Fruit fly (Drosophila melanogaster): ENCODE data around the gene tow.

Gene tow

DNA sequence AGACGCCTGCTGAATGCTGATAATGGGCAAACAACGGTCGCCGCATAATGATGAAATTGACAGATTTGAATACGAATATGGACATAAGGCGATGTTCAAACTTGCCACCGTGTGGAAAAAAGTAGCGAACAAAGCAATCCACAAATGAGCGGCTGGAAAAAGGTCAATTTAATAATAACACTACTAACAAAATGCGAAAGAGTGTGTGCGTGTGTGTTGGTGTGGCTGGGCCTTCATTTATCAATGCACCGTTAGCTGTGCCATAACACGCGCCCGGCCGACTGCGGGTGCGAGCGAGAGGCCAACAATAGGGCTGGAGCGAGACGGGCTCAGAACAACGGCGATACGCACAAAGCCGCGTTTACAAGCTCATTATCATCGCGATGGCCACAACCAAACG is 33.2 kb downstream of the tow start (continued):
- TF ChIP-seq repo (GFP tag; optimal IDR thresholded peaks at IDR 0.05) (no peak), CG1647 (GFP tag; optimal IDR thresholded peaks at IDR 0.05) (no peak), Mrtf (GFP tag; IDR thresholded peaks at IDR 0.05) (0 out of 3 replicates have a peak, but pooled peaks have one; percentile 28), CG1024 (GFP tag; IDR thresholded peaks at IDR 0.05) (no peak), CG10321 (GFP tag; IDR thresholded peaks at IDR 0.05) (peak; percentile 50; the same call in 1 of the 2 replicates), CG7357 (GFP tag; IDR thresholded peaks at IDR 0.05) (no peak), Dfd (GFP tag; optimal IDR thresholded peaks at IDR 0.05) (no peak), pan (optimal IDR thresholded peaks at IDR 0.05) (no peak), pan (GFP tag; optimal IDR thresholded peaks at IDR 0.05 in 1 of 2, IDR thresholded peaks at IDR 0.05 in 1 of 2) (peak in 1 of 2 experiments; percentile 31), chif (GFP tag; optimal IDR thresholded peaks at IDR 0.05) (no peak), aop (GFP tag; IDR thresholded peaks at IDR 0.05) (no peak), cg (GFP tag; optimal IDR thresholded peaks at IDR 0.05) (peak; percentile 49), CG8281 (tag; optimal IDR thresholded peaks at IDR 0.05) (no peak), Neu2 (GFP tag; optimal IDR thresholded peaks at IDR 0.05; ENCODE audit: borderline replicate concordance) (no peak)

DNA sequence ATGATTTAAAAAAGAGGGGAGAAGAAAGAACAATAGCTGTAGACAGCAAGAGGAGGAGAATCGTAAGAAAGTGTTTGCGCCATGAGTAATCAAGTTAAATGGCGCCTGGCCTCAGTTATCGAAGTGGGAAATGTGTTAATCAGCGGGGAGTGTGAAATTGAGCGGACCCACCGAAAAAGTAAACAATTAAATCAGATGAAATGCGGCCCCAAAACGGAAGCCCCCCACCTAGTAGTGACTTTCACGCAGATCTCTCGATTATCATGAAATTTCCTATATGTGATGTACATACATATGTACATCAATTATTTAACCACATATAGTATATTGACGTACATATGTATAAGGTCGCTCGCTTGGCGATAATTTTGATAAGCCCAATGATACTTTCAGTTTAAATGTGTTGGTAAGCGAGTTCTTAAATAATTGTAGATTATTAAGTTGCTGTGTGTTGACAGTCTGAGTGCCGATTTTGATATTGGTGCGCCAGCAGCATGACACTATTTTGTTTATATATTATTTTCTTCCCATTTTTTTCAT is 34.0 kb downstream of the tow start:
- TF ChIP-seq crol (GFP tag; IDR thresholded peaks at IDR 0.05) (peak; percentile 40; the same call in 1 of the 2 replicates), GATAe (GFP tag; conservative IDR thresholded peaks at IDR 0.05) (0 out of 2 replicates have a peak, but pooled peaks have one; percentile 26), ATbp (GFP tag; optimal IDR thresholded peaks at IDR 0.05) (no peak), Doc3 (GFP tag; IDR thresholded peaks at IDR 0.05; ENCODE audit: partially characterized antibody) (no peak), sug (tag; optimal IDR thresholded peaks at IDR 0.05) (peak; percentile 73), CG34376 (GFP tag; optimal IDR thresholded peaks at IDR 0.05) (peak; percentile 45), CG9215 (GFP tag; IDR thresholded peaks at IDR 0.05) (no peak), Med (GFP tag) (peak; percentile 55), mirr (GFP tag; optimal IDR thresholded peaks at IDR 0.05) (peak; percentile 7), Pdp1 (GFP tag; optimal IDR thresholded peaks at IDR 0.05) (peak in 1 of 2 experiments; percentile 2), exex (tag; optimal IDR thresholded peaks at IDR 0.05) (peak; percentile 47), otp (GFP tag; IDR thresholded peaks at IDR 0.05) (peak; percentile 61; the same call in 1 of the 3 replicates), sens (GFP tag) (peak; percentile 71)

DNA sequence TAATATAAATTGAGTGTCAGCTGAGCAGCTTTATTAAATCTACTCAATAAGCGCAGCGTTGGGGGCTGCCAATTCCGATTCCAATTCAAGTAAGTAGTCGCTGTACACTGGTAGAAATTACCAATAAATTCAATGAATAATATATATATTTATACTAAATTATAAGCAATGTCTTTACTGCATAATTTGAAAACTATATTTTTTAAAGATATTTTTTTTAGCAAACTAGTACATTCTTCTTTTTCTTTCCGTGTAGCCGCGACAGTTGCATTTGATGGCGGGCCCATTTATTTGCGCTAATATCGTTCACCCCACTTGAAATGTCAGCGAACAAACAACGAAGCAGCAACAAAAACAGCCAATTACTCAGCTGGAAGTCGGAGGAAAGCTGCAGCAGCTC is 34.7 kb downstream of the tow start:
- TF ChIP-seq CG3847 (GFP tag; IDR thresholded peaks at IDR 0.05) = peak; percentile 19; the same call in 1 of the 2 replicates
- peak; percentile 52 for TF ChIP-seq CG14667 (GFP tag; IDR thresholded peaks at IDR 0.05)
- TF ChIP-seq CG6254 (GFP tag; optimal IDR thresholded peaks at IDR 0.05) = peak; percentile 67
- TF ChIP-seq CG43689 (GFP tag; IDR thresholded peaks at IDR 0.05) = peak; percentile 47; the same call in 1 of the 2 replicates
- TF ChIP-seq CG11723 (GFP tag; optimal IDR thresholded peaks at IDR 0.05) = no peak
- peak; percentile 26 for TF ChIP-seq tap (tag; optimal IDR thresholded peaks at IDR 0.05)
- peak; percentile 74 for TF ChIP-seq dmrt99B (tag; optimal IDR thresholded peaks at IDR 0.05)
- 0 out of 2 replicates have a peak, but pooled peaks have one; percentile 6 for TF ChIP-seq Poxn (GFP tag; IDR thresholded peaks at IDR 0.05)
- TF ChIP-seq gsb-n (tag; optimal IDR thresholded peaks at IDR 0.05) = peak; percentile 53
- TF ChIP-seq CG5180 (GFP tag; optimal IDR thresholded peaks at IDR 0.05) = peak; percentile 36
- TF ChIP-seq Lhr (GFP tag; optimal IDR thresholded peaks at IDR 0.05) = peak; percentile 3
- no peak for TF ChIP-seq crc (GFP tag; optimal IDR thresholded peaks at IDR 0.05)
- peak; percentile 40; the same call in 1 of the 3 replicates for TF ChIP-seq CG14050 (GFP tag; IDR thresholded peaks at IDR 0.05)
- TF ChIP-seq Spps (tag; optimal IDR thresholded peaks at IDR 0.05) = peak; percentile 33
- 0 out of 3 replicates have a peak, but pooled peaks have one; percentile 31 for TF ChIP-seq otp (GFP tag; IDR thresholded peaks at IDR 0.05)
- peak; percentile 51 for TF ChIP-seq CG2875 (GFP tag; optimal IDR thresholded peaks at IDR 0.05)
- peak; percentile 50 for TF ChIP-seq CG18599 (GFP tag; optimal IDR thresholded peaks at IDR 0.05)
- peak; percentile 45 for TF ChIP-seq zen (tag; optimal IDR thresholded peaks at IDR 0.05)
- TF ChIP-seq CG15601 (tag; optimal IDR thresholded peaks at IDR 0.05) = peak; percentile 60
- peak; percentile 58 for TF ChIP-seq lmd (GFP tag; IDR thresholded peaks at IDR 0.05)
- peak; percentile 46 for TF ChIP-seq Rfx (GFP tag; IDR thresholded peaks at IDR 0.05)
- TF ChIP-seq shn (GFP tag; optimal IDR thresholded peaks at IDR 0.05) = no peak
- TF ChIP-seq tin (GFP tag; optimal IDR thresholded peaks at IDR 0.05) = peak; percentile 66
